Worm (Caenorhabditis elegans) whole organism, late embryonic: Measurements from ENCODE around the gene srsx-22.
"Not testable (repeated sequence)": the region's sequence is repeated elsewhere in the genome, so short reads cannot be mapped to it uniquely, and the experiment has no call there.

Experiments
- C08G9.2 ChIP-seq: sonication (generic microtip); optimal IDR thresholded peaks from 2 replicates; lab custom pipeline; 2016; ENCODE audit warnings: mild to moderate bottlenecking, missing genetic modification characterization, moderate library complexity, missing compliant biosample characterization
- C38D4.7 ChIP-seq: fragments of 200-800 bp; sonication (Bioruptor generic); optimal IDR thresholded peaks from 2 replicates; lab custom pipeline; 2018; ENCODE audit warnings: mild to moderate bottlenecking, missing genetic modification characterization, moderate library complexity, missing compliant biosample characterization
- F13H6.1 ChIP-seq: sonication (generic microtip); optimal IDR thresholded peaks from 2 replicates; lab custom pipeline; 2016; ENCODE audit warnings: missing genetic modification characterization, missing compliant biosample characterization
- K02D7.2 ChIP-seq: sonication (generic microtip); optimal IDR thresholded peaks from 2 replicates; lab custom pipeline; 2017; ENCODE audit warnings: mild to moderate bottlenecking, missing genetic modification characterization, missing compliant biosample characterization
- T23F11.4 ChIP-seq: fragments of 200-800 bp; sonication (Bioruptor generic); optimal IDR thresholded peaks from 2 replicates; lab custom pipeline; 2018; ENCODE audit warnings: mild to moderate bottlenecking, missing genetic modification characterization, missing compliant biosample characterization
- ama-1 ChIP-seq: fragments of 150-350 bp; optimal IDR thresholded peaks from 2 replicates; lab custom pipeline; 2014
- ceh-14 ChIP-seq: sonication (generic microtip); optimal IDR thresholded peaks from 2 replicates; lab custom pipeline; 2016; ENCODE audit warnings: missing genotype, missing genetic modification characterization, missing compliant biosample characterization
- ceh-18 ChIP-seq: sonication (generic microtip); optimal IDR thresholded peaks from 2 replicates; lab custom pipeline; 2016; ENCODE audit warnings: missing genetic modification characterization, missing compliant biosample characterization
- ceh-19 ChIP-seq: fragments of 200-800 bp; sonication (Bioruptor generic); optimal IDR thresholded peaks from 2 replicates; lab custom pipeline; 2018; ENCODE audit warnings: mild to moderate bottlenecking, missing genetic modification characterization, missing compliant biosample characterization
- ceh-2 ChIP-seq: sonication (generic microtip); optimal IDR thresholded peaks from 2 replicates; lab custom pipeline; 2016; ENCODE audit warnings: missing genotype, missing genetic modification characterization, missing compliant biosample characterization
- ceh-22 ChIP-seq: sonication (generic microtip); optimal IDR thresholded peaks from 2 replicates; lab custom pipeline; 2017; ENCODE audit warnings: missing biosample characterization, missing genetic modification characterization
- ceh-31 ChIP-seq: sonication (generic microtip); optimal IDR thresholded peaks from 2 replicates; lab custom pipeline; 2016; ENCODE audit warnings: missing genetic modification characterization, missing compliant biosample characterization
- ceh-34 ChIP-seq: sonication (generic microtip); optimal IDR thresholded peaks from 2 replicates; lab custom pipeline; 2016; ENCODE audit warnings: mild to moderate bottlenecking, missing genetic modification characterization, missing compliant biosample characterization
- ceh-48 ChIP-seq: sonication (generic microtip); optimal IDR thresholded peaks from 2 replicates; lab custom pipeline; 2016; ENCODE audit warnings: missing genetic modification characterization, inconsistent platforms, missing compliant biosample characterization
- ceh-6 ChIP-seq: fragments of 200-800 bp; sonication (Bioruptor generic); optimal IDR thresholded peaks from 2 replicates; lab custom pipeline; 2018; ENCODE audit warnings: mild to moderate bottlenecking, missing genetic modification characterization, missing compliant biosample characterization
- che-1 ChIP-seq: sonication (generic microtip); optimal IDR thresholded peaks from 2 replicates; lab custom pipeline; 2016; ENCODE audit warnings: mild to moderate bottlenecking, missing genetic modification characterization, missing compliant biosample characterization
- dve-1 ChIP-seq: sonication (generic microtip); optimal IDR thresholded peaks from 2 replicates; lab custom pipeline; 2017; ENCODE audit warnings: antibody characterized with exemption, mild to moderate bottlenecking, missing genetic modification characterization, missing compliant biosample characterization
- elt-2 ChIP-seq: sonication (generic microtip); optimal IDR thresholded peaks from 2 replicates; lab custom pipeline; 2016; ENCODE audit warnings: missing genetic modification reagents, missing genetic modification characterization, missing compliant biosample characterization
- fax-1 ChIP-seq: sonication (generic microtip); optimal IDR thresholded peaks from 2 replicates; lab custom pipeline; 2016; ENCODE audit warnings: missing genotype, missing genetic modification characterization, missing compliant biosample characterization
- hlh-15 ChIP-seq: sonication (generic microtip); optimal IDR thresholded peaks from 2 replicates; lab custom pipeline; 2016; ENCODE audit warnings: missing genetic modification characterization, missing compliant biosample characterization
- hlh-30 ChIP-seq: sonication (generic microtip); optimal IDR thresholded peaks from 2 replicates; lab custom pipeline; 2017; ENCODE audit warnings: antibody characterized with exemption, missing genetic modification characterization, missing compliant biosample characterization; ENCODE audit not compliant: insufficient read depth
- hlh-8 ChIP-seq: sonication (generic microtip); optimal IDR thresholded peaks from 2 replicates; lab custom pipeline; 2016; ENCODE audit warnings: missing genotype, missing genetic modification characterization, missing compliant biosample characterization
- lim-6 ChIP-seq: sonication (generic microtip); optimal IDR thresholded peaks from 2 replicates; lab custom pipeline; 2016; ENCODE audit warnings: missing genetic modification characterization, missing compliant biosample characterization
- lin-11 ChIP-seq: fragments of 200-800 bp; sonication (Bioruptor generic); optimal IDR thresholded peaks from 2 replicates; lab custom pipeline; 2018; ENCODE audit warnings: mild to moderate bottlenecking, missing genetic modification characterization, missing compliant biosample characterization
- madf-2 ChIP-seq: sonication (generic microtip); optimal IDR thresholded peaks from 2 replicates; lab custom pipeline; 2017; ENCODE audit warnings: missing genetic modification characterization, missing compliant biosample characterization
- nfya-1 ChIP-seq: sonication (generic microtip); optimal IDR thresholded peaks from 2 replicates; lab custom pipeline; 2017; ENCODE audit warnings: missing genetic modification characterization, mild to moderate bottlenecking, missing compliant biosample characterization, antibody characterized with exemption, moderate library complexity
- nhr-232 ChIP-seq: sonication (generic microtip); optimal IDR thresholded peaks from 2 replicates; lab custom pipeline; 2016; ENCODE audit warnings: missing genetic modification characterization, missing compliant biosample characterization
- npax-4 ChIP-seq: sonication (generic microtip); optimal IDR thresholded peaks from 2 replicates; lab custom pipeline; 2016; ENCODE audit warnings: missing genetic modification characterization, missing compliant biosample characterization
- odd-2 ChIP-seq: sonication (generic microtip); optimal IDR thresholded peaks from 2 replicates; lab custom pipeline; 2017; ENCODE audit warnings: antibody characterized with exemption, mild to moderate bottlenecking, missing genetic modification characterization, missing compliant biosample characterization
- pat-9 ChIP-seq: fragments of 200-800 bp; sonication (Bioruptor generic); optimal IDR thresholded peaks from 2 replicates; lab custom pipeline; 2018; ENCODE audit warnings: mild to moderate bottlenecking, missing genetic modification characterization, moderate library complexity, missing compliant biosample characterization
- pha-4 ChIP-seq: fragments of 150-350 bp; optimal IDR thresholded peaks from 2 replicates; lab custom pipeline; 2018; ENCODE audit warnings: missing biosample characterization, missing genetic modification reagents, missing genetic modification characterization
- pqm-1 ChIP-seq: sonication (generic microtip); optimal IDR thresholded peaks from 2 replicates; lab custom pipeline; 2016; ENCODE audit warnings: missing genetic modification characterization, missing compliant biosample characterization
- pros-1 ChIP-seq: fragments of 150-350 bp; optimal IDR thresholded peaks from 2 replicates; lab custom pipeline; 2014; ENCODE audit warnings: missing biosample characterization, missing genetic modification reagents, missing genetic modification characterization
- ref-2 ChIP-seq: sonication (generic microtip); optimal IDR thresholded peaks from 2 replicates; lab custom pipeline; 2016; ENCODE audit warnings: missing genetic modification characterization, missing compliant biosample characterization
- tbx-2 ChIP-seq: sonication (generic microtip); optimal IDR thresholded peaks from 2 replicates; lab custom pipeline; 2016; ENCODE audit warnings: missing genetic modification characterization, missing compliant biosample characterization
- unc-55 ChIP-seq: sonication (generic microtip); optimal IDR thresholded peaks from 2 replicates; lab custom pipeline; 2017; ENCODE audit warnings: missing biosample characterization, missing genetic modification reagents, missing genetic modification characterization
- zip-5 ChIP-seq: sonication (generic microtip); optimal IDR thresholded peaks from 2 replicates; lab custom pipeline; 2016; ENCODE audit warnings: missing genetic modification characterization, missing compliant biosample characterization
- ztf-16 ChIP-seq: sonication (generic microtip); optimal IDR thresholded peaks from 2 replicates; lab custom pipeline; 2017; ENCODE audit warnings: missing genetic modification characterization, missing compliant biosample characterization

Gene srsx-22

DNA sequence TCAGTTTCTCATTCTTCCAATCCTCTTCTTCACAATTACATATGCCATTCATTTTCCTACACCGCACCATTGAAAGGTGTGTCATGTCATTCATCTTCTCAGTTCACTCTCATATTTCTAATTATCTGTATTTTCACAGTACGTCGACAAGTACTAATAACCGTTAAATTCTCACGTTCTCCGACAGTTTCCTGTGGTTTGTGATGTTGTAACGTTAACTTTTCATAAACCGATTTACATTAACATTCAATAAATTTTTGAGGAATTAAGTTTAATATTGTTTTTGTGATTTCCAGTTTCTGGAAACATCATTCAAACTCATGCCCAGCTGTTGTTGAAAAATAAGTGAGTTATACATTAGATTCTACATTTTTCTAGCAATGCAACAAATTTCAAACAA, 17.1 kb upstream of the srsx-22 start, which contains the start of gene tmd-2:
Gene tmd-2 (plus strand): TSS at position 301 of the 400 bp plus-strand sequence.
- TF ChIP-seq ceh-34 (tag; lab: Kevin White, UChicago) (no peak), npax-4 (tag; lab: Kevin White, UChicago) (no peak), T23F11.4 (GFP tag; lab: Kevin White, UChicago) (no peak), hlh-15 (no peak), tbx-2 (tag; lab: Kevin White, UChicago) (no peak)

ce11 chrV:8335620-8336019, 15.9 kb upstream of the srsx-22 start:
- TF ChIP-seq ztf-16 (no peak), nhr-232 (tag; lab: Kevin White, UChicago) (no peak), ceh-48 (no peak), ref-2 (tag; lab: Kevin White, UChicago) (no peak), dve-1 (no peak), unc-55 (peak; percentile 66), C38D4.7 (GFP tag; lab: Kevin White, UChicago) (no peak)

ce11 chrV:8340924-8341323, 10.5 kb upstream of the srsx-22 start, which contains the start of gene C08D8.7:
Gene C08D8.7, plus strand, starts transcription at chrV:8341224.
- TF ChIP-seq madf-2, K02D7.2, zip-5 (tag; lab: Kevin White, UChicago): not testable (repeated sequence)

DNA sequence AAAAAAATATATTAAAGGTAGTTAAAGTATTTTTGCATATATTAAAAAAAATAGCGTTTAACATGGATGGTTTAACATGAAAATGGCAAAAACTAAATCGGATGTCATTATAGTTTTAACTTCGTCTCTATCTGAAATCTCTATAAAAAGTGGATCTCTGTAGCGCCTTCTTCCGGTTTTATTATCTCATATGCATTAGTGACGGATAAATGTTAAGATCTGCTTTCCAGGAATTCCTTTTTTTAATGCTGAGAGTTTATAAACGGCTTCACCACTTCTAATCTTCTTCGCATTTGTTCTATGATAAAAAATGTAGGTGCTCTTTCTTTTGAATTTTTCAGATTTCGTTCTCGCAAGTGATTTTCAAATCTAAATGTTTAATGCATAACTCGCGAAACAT, 9.1 kb upstream of the srsx-22 start:
- no peak for TF ChIP-seq tbx-2 (tag; lab: Kevin White, UChicago)
- no peak for TF ChIP-seq ceh-22 (tag; lab: Kevin White, UChicago)
- TF ChIP-seq fax-1: no peak
- no peak for TF ChIP-seq ceh-31 (tag; lab: Kevin White, UChicago)
- TF ChIP-seq hlh-8 (tag; lab: Kevin White, UChicago): no peak
- TF ChIP-seq odd-2 (tag; lab: Kevin White, UChicago): no peak
- TF ChIP-seq lim-6 (tag; lab: Kevin White, UChicago): no peak
- TF ChIP-seq F13H6.1 (tag; lab: Kevin White, UChicago): no peak
- TF ChIP-seq ceh-14 (tag; lab: Kevin White, UChicago): no peak
- TF ChIP-seq pat-9: no peak
- no peak for TF ChIP-seq zip-5 (tag; lab: Kevin White, UChicago)
- TF ChIP-seq ztf-16: no peak

DNA sequence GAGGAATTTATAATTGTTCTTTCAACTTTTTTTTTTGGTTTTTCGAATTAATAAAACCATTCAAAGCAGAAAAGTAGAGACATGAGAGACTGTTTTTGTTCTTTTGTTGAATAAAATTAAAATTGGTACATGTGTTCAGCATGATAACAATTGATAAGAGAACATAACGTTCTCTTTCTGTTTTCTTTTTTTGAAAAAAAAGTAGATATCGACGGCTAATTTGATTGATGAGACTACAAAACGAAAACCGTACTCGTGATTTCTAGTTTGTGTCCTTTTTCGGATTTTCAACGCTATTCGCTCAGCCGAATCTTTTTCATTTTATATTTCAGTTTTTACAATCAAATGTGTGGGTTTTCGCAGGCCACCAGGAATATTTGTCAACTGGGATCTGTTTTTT, 6.0 kb upstream of the srsx-22 start, which contains the start of gene C08D8.1:
Gene C08D8.1 (plus strand): TSS at position 324 of the 400 bp plus-strand sequence.
- no peak for TF ChIP-seq pqm-1 (tag; lab: Kevin White, UChicago)
- no peak for TF ChIP-seq pros-1 (tag; lab: Kevin White, UChicago)
- TF ChIP-seq lin-11 (tag; lab: Kevin White, UChicago): no peak
- TF ChIP-seq ceh-6 (GFP tag; lab: Kevin White, UChicago): no peak
- TF ChIP-seq elt-2 (tag; lab: Kevin White, UChicago): no peak
- no peak for TF ChIP-seq npax-4 (tag; lab: Kevin White, UChicago)
- no peak for TF ChIP-seq che-1 (tag; lab: Kevin White, UChicago)
- no peak for TF ChIP-seq pha-4
- TF ChIP-seq ceh-2 (tag; lab: Kevin White, UChicago): no peak
- TF ChIP-seq, all 69 proteins: peak for 0

DNA sequence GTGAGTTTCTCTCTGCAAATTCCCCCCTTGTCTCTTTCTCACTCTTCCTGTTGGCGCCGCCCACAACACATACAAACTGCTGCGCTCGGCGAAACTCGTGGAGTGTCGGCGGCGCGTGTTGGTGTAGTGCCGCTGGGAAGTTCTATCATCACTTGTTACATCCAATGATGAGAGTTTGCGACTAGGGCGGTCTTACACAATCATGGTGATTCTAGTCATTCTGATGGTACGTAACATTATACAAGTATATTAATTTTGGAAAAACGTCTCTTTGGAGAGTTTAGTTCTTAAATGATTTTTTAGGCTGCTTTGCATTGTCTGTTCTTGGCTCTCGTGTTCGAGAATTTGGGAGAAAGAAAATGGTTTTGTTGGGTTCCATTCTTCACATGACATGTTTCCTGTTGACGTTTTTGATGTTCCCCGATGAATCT, 2.5 kb upstream of the srsx-22 start:
- TF ChIP-seq C08G9.2 (tag; lab: Kevin White, UChicago) (peak; percentile 32), ama-1 (lab: Kevin White, UChicago) (peak; percentile 89), unc-55 (peak; percentile 15), ceh-18 (tag; lab: Kevin White, UChicago) (peak; percentile 62), ceh-19 (GFP tag; lab: Kevin White, UChicago) (no peak), tbx-2 (tag; lab: Kevin White, UChicago) (peak; percentile 34), nfya-1 (tag; lab: Kevin White, UChicago) (peak; percentile 42), elt-2 (tag; lab: Kevin White, UChicago) (peak; percentile 42), hlh-30 (tag; lab: Kevin White, UChicago) (no peak), ceh-31 (tag; lab: Kevin White, UChicago) (peak; percentile 0)
